Fruit fly (Drosophila melanogaster): Measurements from ENCODE around the gene Cpr67B.

- TF ChIP-seq CG15710 (tag; optimal IDR thresholded peaks at IDR 0.05) (no peak), fd96Ca (GFP tag; IDR thresholded peaks at IDR 0.05) (no peak)
Observed at dm6 chr3L:9376573-9376972, 28.0 kb upstream of the Cpr67B start.

All from whole organism, pupa.